Worm (Caenorhabditis elegans) whole organism, L1 larva: ENCODE results near the gene K09F5.6.

Source experiments
- aha-1 ChIP-seq: fragments of 150-350 bp; optimal IDR thresholded peaks from 2 replicates; lab custom pipeline; 2014; ENCODE audit warnings: missing biosample characterization, missing genetic modification characterization
- aly-2 ChIP-seq: fragments of 150-350 bp; optimal IDR thresholded peaks from 2 replicates; lab custom pipeline; 2014; ENCODE audit warnings: missing biosample characterization, missing genetic modification characterization
- ama-1 ChIP-seq: fragments of 150-350 bp; optimal IDR thresholded peaks from 2 replicates; lab custom pipeline; 2014
- ceh-63 ChIP-seq: fragments of 200-800 bp; sonication (Bioruptor generic); optimal IDR thresholded peaks from 2 replicates; lab custom pipeline; 2018; ENCODE audit warnings: mild to moderate bottlenecking, missing genetic modification characterization, missing compliant biosample characterization
- ceh-88 ChIP-seq: fragments of 200-800 bp; sonication (Bioruptor generic); IDR thresholded peaks from 2 replicates; pipeline ENCODE4 v1.3.6; 2022; ENCODE audit warnings: missing genetic modification characterization, missing compliant biosample characterization
- dpl-1 ChIP-seq, 3 experiments: fragments of 150-350 bp in 2 of 3; sonication (generic microtip) in 1 of 3; optimal IDR thresholded peaks; 2 replicates each; lab custom pipeline; 2014 to 2017; ENCODE audit warnings: missing biosample characterization in 3 of 3, missing genetic modification characterization in 3 of 3, missing genetic modification reagents in 3 of 3
- dsc-1 ChIP-seq: sonication (generic microtip); optimal IDR thresholded peaks from 2 replicates; lab custom pipeline; 2016; ENCODE audit warnings: mild to moderate bottlenecking, missing genetic modification characterization, missing compliant biosample characterization
- efl-1 ChIP-seq, 4 experiments: fragments of 150-350 bp; optimal IDR thresholded peaks in 3 of 4; peaks in 1 of 4; 1 replicate in 1 of 4; 2 replicates in 3 of 4; lab custom pipeline; 2014; ENCODE audit warnings: missing biosample characterization in 2 of 4, missing genetic modification characterization in 2 of 4, missing genetic modification reagents in 2 of 4
- efl-3 ChIP-seq: fragments of 200-800 bp; sonication (Bioruptor generic); optimal IDR thresholded peaks from 2 replicates; lab custom pipeline; 2018; ENCODE audit warnings: mild to moderate bottlenecking, missing genetic modification characterization, missing compliant biosample characterization
- egl-27 ChIP-seq, 2 experiments: fragments of 150-350 bp in 1 of 2; sonication (generic microtip); optimal IDR thresholded peaks; 3 replicates each; lab custom pipeline; 2017 to 2018; ENCODE audit warnings: missing biosample characterization in 2 of 2, missing genetic modification characterization in 2 of 2, missing genetic modification reagents in 2 of 2
- fos-1 ChIP-seq: fragments of 150-350 bp; optimal IDR thresholded peaks from 2 replicates; lab custom pipeline; 2014; ENCODE audit warnings: missing biosample characterization, missing genetic modification characterization
- hlh-17 ChIP-seq: fragments of 200-800 bp; sonication (Bioruptor generic); optimal IDR thresholded peaks from 2 replicates; lab custom pipeline; 2018; ENCODE audit warnings: missing genetic modification characterization, mild to moderate bottlenecking, missing compliant biosample characterization, moderate library complexity, borderline replicate concordance
- jun-1 ChIP-seq: fragments of 150-350 bp; optimal IDR thresholded peaks from 2 replicates; lab custom pipeline; 2014; ENCODE audit warnings: missing biosample characterization, missing genetic modification reagents, missing genetic modification characterization
- lin-14 ChIP-seq: fragments of 200-800 bp; sonication (Bioruptor generic); optimal IDR thresholded peaks from 2 replicates; lab custom pipeline; 2018; ENCODE audit warnings: mild to moderate bottlenecking, missing genetic modification characterization, moderate library complexity, missing compliant biosample characterization
- lin-15B ChIP-seq: fragments of 150-350 bp; sonication (generic microtip); optimal IDR thresholded peaks from 3 replicates; lab custom pipeline; 2014; ENCODE audit warnings: missing biosample characterization, missing genetic modification characterization
- lin-35 ChIP-seq, 2 experiments: fragments of 150-350 bp; optimal IDR thresholded peaks; 2 replicates each; lab custom pipeline; 2014; ENCODE audit warnings: missing biosample characterization in 2 of 2, missing genetic modification characterization in 2 of 2, missing genetic modification reagents in 2 of 2
- lin-39 ChIP-seq: fragments of 150-350 bp; optimal IDR thresholded peaks from 2 replicates; lab custom pipeline; 2014; ENCODE audit warnings: missing biosample characterization, missing genetic modification reagents, missing genetic modification characterization
- mab-9 ChIP-seq: fragments of 200-800 bp; sonication (Bioruptor generic); IDR thresholded peaks from 2 replicates; pipeline ENCODE4 v1.3.6; 2022; ENCODE audit warnings: missing genetic modification reagents, missing genetic modification characterization, missing compliant biosample characterization
- nhr-11 ChIP-seq: fragments of 150-350 bp; optimal IDR thresholded peaks from 2 replicates; lab custom pipeline; 2014; ENCODE audit warnings: missing biosample characterization, missing genetic modification characterization
- nhr-71 ChIP-seq: sonication (generic microtip); optimal IDR thresholded peaks from 2 replicates; lab custom pipeline; 2016; ENCODE audit warnings: mild to moderate bottlenecking, missing genetic modification characterization, moderate library complexity, missing compliant biosample characterization
- nhr-77 ChIP-seq: fragments of 150-350 bp; optimal IDR thresholded peaks from 2 replicates; lab custom pipeline; 2014; ENCODE audit warnings: missing biosample characterization, missing genetic modification characterization
- nhr-84 ChIP-seq: sonication (generic microtip); optimal IDR thresholded peaks from 2 replicates; lab custom pipeline; 2017; ENCODE audit warnings: missing biosample characterization, missing genetic modification characterization
- nhr-85 ChIP-seq: sonication (generic microtip); peaks from one replicate; lab custom pipeline; 2016; ENCODE audit warnings: missing genetic modification characterization, inconsistent platforms, missing compliant biosample characterization
- nhr-90 ChIP-seq: sonication (generic microtip); optimal IDR thresholded peaks from 2 replicates; lab custom pipeline; 2016; ENCODE audit warnings: mild to moderate bottlenecking, missing genetic modification characterization, missing compliant biosample characterization; ENCODE audit not compliant: poor library complexity
- pag-3 ChIP-seq: sonication (generic microtip); optimal IDR thresholded peaks from 2 replicates; lab custom pipeline; 2017; ENCODE audit warnings: missing genetic modification characterization, mild to moderate bottlenecking, missing compliant biosample characterization, antibody characterized with exemption, borderline replicate concordance; ENCODE audit not compliant: insufficient read depth
- pax-3 ChIP-seq: fragments of 200-800 bp; sonication (Bioruptor generic); optimal IDR thresholded peaks from 2 replicates; lab custom pipeline; 2018; ENCODE audit warnings: mild to moderate bottlenecking, missing genetic modification characterization, moderate library complexity, missing compliant biosample characterization
- rnt-1 ChIP-seq: sonication (generic microtip); optimal IDR thresholded peaks from 2 replicates; lab custom pipeline; 2016; ENCODE audit warnings: mild to moderate bottlenecking, missing genetic modification characterization, moderate library complexity, missing compliant biosample characterization
- snpc-4 ChIP-seq: fragments of 150-350 bp; optimal IDR thresholded peaks from 2 replicates; lab custom pipeline; 2014; ENCODE audit warnings: missing biosample characterization, missing genetic modification characterization
- snu-23 ChIP-seq: sonication (generic microtip); optimal IDR thresholded peaks from 2 replicates; lab custom pipeline; 2016; ENCODE audit warnings: missing genetic modification characterization, missing compliant biosample characterization
- sptf-1 ChIP-seq: fragments of 150-350 bp; optimal IDR thresholded peaks from 2 replicates; lab custom pipeline; 2014; ENCODE audit warnings: missing biosample characterization, missing genetic modification characterization
- tbx-2 ChIP-seq: sonication (generic microtip); optimal IDR thresholded peaks from 2 replicates; lab custom pipeline; 2016; ENCODE audit warnings: missing genetic modification characterization, missing compliant biosample characterization
- unc-30 ChIP-seq: sonication (generic microtip); optimal IDR thresholded peaks from 2 replicates; lab custom pipeline; 2017; ENCODE audit warnings: missing biosample characterization, missing genetic modification characterization
- unc-86 ChIP-seq: sonication (generic microtip); optimal IDR thresholded peaks from 2 replicates; lab custom pipeline; 2016; ENCODE audit warnings: missing genetic modification characterization, missing compliant biosample characterization
- xbp-1 ChIP-seq: sonication (generic microtip); optimal IDR thresholded peaks from 2 replicates; lab custom pipeline; 2016; ENCODE audit warnings: missing genetic modification characterization, missing compliant biosample characterization

The K09F5.6 gene

ce11 chrX:7726351-7726750, 7.3 kb downstream of the K09F5.6 start:
- TF ChIP-seq efl-1 (optimal IDR thresholded peaks at IDR 0.05; lab: Kevin White, UChicago) (no peak), efl-1 (GFP tag; optimal IDR thresholded peaks at IDR 0.05 in 1 of 2; lab: Kevin White, UChicago) (peak in 1 of 2 experiments; percentile 90), nhr-90 (tag; lab: Kevin White, UChicago) (peak; percentile 12), lin-14 (GFP tag; lab: Kevin White, UChicago) (no peak)

DNA sequence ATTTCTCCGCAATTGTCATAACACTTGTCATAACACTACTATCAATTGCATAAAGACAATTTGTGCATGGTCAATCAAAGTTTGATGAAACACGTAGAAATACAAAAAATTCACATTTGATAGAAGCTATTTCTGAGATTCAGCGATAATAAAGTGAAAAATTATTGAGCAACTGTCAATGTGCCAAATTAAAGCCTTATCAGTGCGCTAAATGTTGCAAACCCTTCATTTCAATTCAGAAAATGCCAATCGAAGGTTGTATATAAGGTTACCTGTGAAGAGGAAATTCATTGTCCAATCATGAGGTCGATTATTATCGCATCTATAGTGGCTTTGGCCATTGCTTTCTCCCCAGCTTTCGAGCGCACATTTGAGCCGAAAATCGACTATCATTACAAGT, 8.5 kb downstream of the K09F5.6 start, which contains the start of gene vit-1:
Gene vit-1, plus strand, starts transcription at position 289 of the 400 bp plus-strand sequence.
- TF ChIP-seq unc-86 (tag; lab: Kevin White, UChicago) (no peak), sptf-1 (tag; lab: Kevin White, UChicago) (no peak), nhr-71 (tag; lab: Kevin White, UChicago) (no peak)

ce11 chrX:7733571-7733970, 14.5 kb downstream of the K09F5.6 start:
- TF ChIP-seq nhr-77 (tag; lab: Kevin White, UChicago) (no peak), aly-2 (no peak), tbx-2 (tag; lab: Kevin White, UChicago) (no peak), ama-1 (lab: Kevin White, UChicago) (no peak), dpl-1 (GFP tag; optimal IDR thresholded peaks at IDR 0.05; lab: Kevin White, UChicago) (no peak), rnt-1 (tag; lab: Kevin White, UChicago) (no peak), efl-3 (GFP tag; lab: Kevin White, UChicago) (no peak), ceh-88 (GFP tag; lab: Robert Waterston, UW) (no peak), lin-15B (tag; lab: Kevin White, UChicago) (no peak), jun-1 (tag; lab: Kevin White, UChicago) (no peak), ceh-63 (GFP tag; lab: Kevin White, UChicago) (no peak), snu-23 (GFP tag; lab: Kevin White, UChicago) (no peak), dsc-1 (tag; lab: Kevin White, UChicago) (no peak), lin-14 (GFP tag; lab: Kevin White, UChicago) (no peak)

- TF ChIP-seq fos-1 (tag; lab: Kevin White, UChicago) (no peak), nhr-11 (tag; lab: Kevin White, UChicago) (no peak), lin-14 (GFP tag; lab: Kevin White, UChicago) (no peak), xbp-1 (tag; lab: Kevin White, UChicago) (no peak), lin-39 (tag; lab: Kevin White, UChicago) (no peak), unc-30 (no peak), ceh-88 (GFP tag; lab: Robert Waterston, UW) (no peak), pag-3 (no peak), pax-3 (tag; lab: Kevin White, UChicago) (no peak), mab-9 (GFP tag; lab: Robert Waterston, UW) (no peak), aha-1 (tag; lab: Kevin White, UChicago) (no peak), snpc-4 (tag; lab: Kevin White, UChicago) (no peak), nhr-84 (tag; lab: Kevin White, UChicago) (no peak), nhr-85 (tag; lab: Kevin White, UChicago) (no peak), lin-35 (GFP tag; optimal IDR thresholded peaks at IDR 0.05; lab: Kevin White, UChicago) (no peak), hlh-17 (GFP tag; lab: Kevin White, UChicago) (no peak), sptf-1 (tag; lab: Kevin White, UChicago) (no peak), nhr-77 (tag; lab: Kevin White, UChicago) (no peak), rnt-1 (tag; lab: Kevin White, UChicago) (no peak), egl-27 (tag; optimal IDR thresholded peaks at IDR 0.05; lab: Kevin White, UChicago) (no peak)
Observed at ce11 chrX:7736171-7736570, 17.1 kb downstream of the K09F5.6 start, which contains the start of gene set-12. Gene set-12 (minus strand): TSS chrX:7736271.
